Fruit fly (Drosophila melanogaster): ENCODE results near the gene CG13022.

Gene CG13022

dm6 chr3L:16889545-16889944, 49.2 kb downstream of the CG13022 start:
- TF ChIP-seq CG8159 (tag; optimal IDR thresholded peaks at IDR 0.05) (no peak), rn (GFP tag; IDR thresholded peaks at IDR 0.05) (no peak), CG17806 (tag; optimal IDR thresholded peaks at IDR 0.05) (no peak), Pif1B (GFP tag; optimal IDR thresholded peaks at IDR 0.05) (no peak), D1 (tag; optimal IDR thresholded peaks at IDR 0.05) (no peak), CG14655 (GFP tag; optimal IDR thresholded peaks at IDR 0.05) (no peak), CG34367 (tag; optimal IDR thresholded peaks at IDR 0.05) (no peak), CG8301 (tag; optimal IDR thresholded peaks at IDR 0.05) (no peak), CG10348 (GFP tag; IDR thresholded peaks at IDR 0.05) (no peak), CG32121 (GFP tag; IDR thresholded peaks at IDR 0.05) (no peak), Snoo (tag; optimal IDR thresholded peaks at IDR 0.05) (no peak), EcR (GFP tag; optimal IDR thresholded peaks at IDR 0.05) (no peak), gl (tag; optimal IDR thresholded peaks at IDR 0.05) (no peak), CG4496 (GFP tag; IDR thresholded peaks at IDR 0.05) (no peak), CG15710 (tag; optimal IDR thresholded peaks at IDR 0.05) (no peak), Pif1A (GFP tag; optimal IDR thresholded peaks at IDR 0.05) (no peak), Ets98B (GFP tag; IDR thresholded peaks at IDR 0.05) (no peak), CG13204 (GFP tag; optimal IDR thresholded peaks at IDR 0.05) (no peak), CG12605 (GFP tag; IDR thresholded peaks at IDR 0.05) (no peak)
